Worm (Caenorhabditis elegans) whole organism, L1 larva: ENCODE results near the gene F54C9.7.

ENCODE experiments used
- C04F5.9 ChIP-seq: sonication (generic microtip); optimal IDR thresholded peaks from 2 replicates; lab custom pipeline; 2016; ENCODE audit warnings: missing genetic modification characterization, missing compliant biosample characterization
- C34B4.2 ChIP-seq: sonication (generic microtip); optimal IDR thresholded peaks from 2 replicates; lab custom pipeline; 2017; ENCODE audit warnings: mild to moderate bottlenecking, missing genetic modification characterization, missing compliant biosample characterization
- F16B12.6 ChIP-seq: fragments of 150-350 bp; optimal IDR thresholded peaks from 2 replicates; lab custom pipeline; 2014; ENCODE audit warnings: missing biosample characterization, missing genetic modification characterization
- aha-1 ChIP-seq: fragments of 150-350 bp; optimal IDR thresholded peaks from 2 replicates; lab custom pipeline; 2014; ENCODE audit warnings: missing biosample characterization, missing genetic modification characterization
- aly-2 ChIP-seq: fragments of 150-350 bp; optimal IDR thresholded peaks from 2 replicates; lab custom pipeline; 2014; ENCODE audit warnings: missing biosample characterization, missing genetic modification characterization
- blmp-1 ChIP-seq: fragments of 150-350 bp; optimal IDR thresholded peaks from 2 replicates; lab custom pipeline; 2014; ENCODE audit warnings: missing biosample characterization, missing genetic modification characterization
- ceh-8 ChIP-seq: fragments of 200-800 bp; sonication (Bioruptor generic); optimal IDR thresholded peaks from 2 replicates; lab custom pipeline; 2018; ENCODE audit warnings: mild to moderate bottlenecking, missing genetic modification characterization, moderate library complexity, missing compliant biosample characterization
- ceh-82 ChIP-seq, 3 experiments: fragments of 150-350 bp in 1 of 3; sonication (generic microtip) in 2 of 3; optimal IDR thresholded peaks; 2 replicates each; lab custom pipeline; 2014 to 2017; ENCODE audit warnings: missing biosample characterization in 3 of 3, missing genetic modification characterization in 3 of 3
- ces-1 ChIP-seq: fragments of 150-350 bp; optimal IDR thresholded peaks from 2 replicates; lab custom pipeline; 2014; ENCODE audit warnings: missing biosample characterization, missing genetic modification reagents, missing genetic modification characterization
- dpl-1 ChIP-seq, 3 experiments: fragments of 150-350 bp in 2 of 3; sonication (generic microtip) in 1 of 3; optimal IDR thresholded peaks; 2 replicates each; lab custom pipeline; 2014 to 2017; ENCODE audit warnings: missing biosample characterization in 3 of 3, missing genetic modification characterization in 3 of 3, missing genetic modification reagents in 3 of 3
- efl-1 ChIP-seq, 4 experiments: fragments of 150-350 bp; optimal IDR thresholded peaks in 3 of 4; peaks in 1 of 4; 1 replicate in 1 of 4; 2 replicates in 3 of 4; lab custom pipeline; 2014; ENCODE audit warnings: missing biosample characterization in 2 of 4, missing genetic modification characterization in 2 of 4, missing genetic modification reagents in 2 of 4
- egl-27 ChIP-seq, 2 experiments: fragments of 150-350 bp in 1 of 2; sonication (generic microtip); optimal IDR thresholded peaks; 3 replicates each; lab custom pipeline; 2017 to 2018; ENCODE audit warnings: missing biosample characterization in 2 of 2, missing genetic modification characterization in 2 of 2, missing genetic modification reagents in 2 of 2
- elt-3 ChIP-seq, 6 experiments: fragments of 150-350 bp in 1 of 6; sonication (generic microtip); optimal IDR thresholded peaks; 2 replicates each; lab custom pipeline; 2017 to 2018; ENCODE audit warnings: missing biosample characterization in 6 of 6, missing genetic modification characterization in 6 of 6, inconsistent platforms in 1 of 6
- ets-5 ChIP-seq: fragments of 200-800 bp; sonication (Bioruptor generic); IDR thresholded peaks from 2 replicates; pipeline ENCODE4 v1.3.6; 2022; ENCODE audit warnings: missing genetic modification characterization, missing compliant biosample characterization
- fkh-8 ChIP-seq: sonication (generic microtip); optimal IDR thresholded peaks from 2 replicates; lab custom pipeline; 2016; ENCODE audit warnings: mild to moderate bottlenecking, missing genetic modification characterization, missing compliant biosample characterization
- fos-1 ChIP-seq: fragments of 150-350 bp; optimal IDR thresholded peaks from 2 replicates; lab custom pipeline; 2014; ENCODE audit warnings: missing biosample characterization, missing genetic modification characterization
- grh-1 ChIP-seq: fragments of 200-800 bp; sonication (Bioruptor generic); IDR thresholded peaks from 2 replicates; pipeline ENCODE4 v1.3.6; 2022; ENCODE audit warnings: missing genetic modification reagents, missing genetic modification characterization, missing compliant biosample characterization
- hlh-4 ChIP-seq: sonication (generic microtip); optimal IDR thresholded peaks from 2 replicates; lab custom pipeline; 2016; ENCODE audit warnings: mild to moderate bottlenecking, missing genetic modification characterization, missing compliant biosample characterization
- isw-1 ChIP-seq: fragments of 200-800 bp; sonication (Bioruptor generic); IDR thresholded peaks from 2 replicates; pipeline ENCODE4 v1.3.6; 2022; ENCODE audit warnings: missing genetic modification characterization, missing compliant biosample characterization
- jun-1 ChIP-seq: fragments of 150-350 bp; optimal IDR thresholded peaks from 2 replicates; lab custom pipeline; 2014; ENCODE audit warnings: missing biosample characterization, missing genetic modification reagents, missing genetic modification characterization
- lin-13 ChIP-seq: fragments of 150-350 bp; optimal IDR thresholded peaks from 2 replicates; lab custom pipeline; 2014; ENCODE audit warnings: missing biosample characterization, missing genetic modification reagents, missing genetic modification characterization
- lin-14 ChIP-seq: fragments of 200-800 bp; sonication (Bioruptor generic); optimal IDR thresholded peaks from 2 replicates; lab custom pipeline; 2018; ENCODE audit warnings: mild to moderate bottlenecking, missing genetic modification characterization, moderate library complexity, missing compliant biosample characterization
- lin-35 ChIP-seq, 2 experiments: fragments of 150-350 bp; optimal IDR thresholded peaks; 2 replicates each; lab custom pipeline; 2014; ENCODE audit warnings: missing biosample characterization in 2 of 2, missing genetic modification characterization in 2 of 2, missing genetic modification reagents in 2 of 2
- mdl-1 ChIP-seq, 2 experiments: fragments of 150-350 bp; optimal IDR thresholded peaks; 2 replicates each; lab custom pipeline; 2014 to 2017; ENCODE audit warnings: missing biosample characterization in 2 of 2, missing genetic modification characterization in 2 of 2, inconsistent platforms in 1 of 2
- mef-2 ChIP-seq: fragments of 150-350 bp; optimal IDR thresholded peaks from 2 replicates; lab custom pipeline; 2014; ENCODE audit warnings: missing biosample characterization, missing genetic modification characterization
- nhr-11 ChIP-seq: fragments of 150-350 bp; optimal IDR thresholded peaks from 2 replicates; lab custom pipeline; 2014; ENCODE audit warnings: missing biosample characterization, missing genetic modification characterization
- nhr-19 ChIP-seq: fragments of 200-800 bp; sonication (Bioruptor generic); conservative IDR thresholded peaks from 2 replicates; pipeline ENCODE4 v1.3.6; 2022; ENCODE audit warnings: missing genetic modification characterization, missing compliant biosample characterization
- nhr-237 ChIP-seq: fragments of 150-350 bp; optimal IDR thresholded peaks from 2 replicates; lab custom pipeline; 2014; ENCODE audit warnings: missing biosample characterization, missing genetic modification characterization
- nhr-47 ChIP-seq: sonication (generic microtip); optimal IDR thresholded peaks from 2 replicates; lab custom pipeline; 2016; ENCODE audit warnings: mild to moderate bottlenecking, missing genetic modification characterization, moderate library complexity, missing compliant biosample characterization
- nhr-71 ChIP-seq: sonication (generic microtip); optimal IDR thresholded peaks from 2 replicates; lab custom pipeline; 2016; ENCODE audit warnings: mild to moderate bottlenecking, missing genetic modification characterization, moderate library complexity, missing compliant biosample characterization
- nhr-77 ChIP-seq: fragments of 150-350 bp; optimal IDR thresholded peaks from 2 replicates; lab custom pipeline; 2014; ENCODE audit warnings: missing biosample characterization, missing genetic modification characterization
- nhr-85 ChIP-seq: sonication (generic microtip); peaks from one replicate; lab custom pipeline; 2016; ENCODE audit warnings: missing genetic modification characterization, inconsistent platforms, missing compliant biosample characterization
- pax-3 ChIP-seq: fragments of 200-800 bp; sonication (Bioruptor generic); optimal IDR thresholded peaks from 2 replicates; lab custom pipeline; 2018; ENCODE audit warnings: mild to moderate bottlenecking, missing genetic modification characterization, moderate library complexity, missing compliant biosample characterization
- rnt-1 ChIP-seq: sonication (generic microtip); optimal IDR thresholded peaks from 2 replicates; lab custom pipeline; 2016; ENCODE audit warnings: mild to moderate bottlenecking, missing genetic modification characterization, moderate library complexity, missing compliant biosample characterization
- skn-1 ChIP-seq: fragments of 150-350 bp; optimal IDR thresholded peaks from 2 replicates; lab custom pipeline; 2014; ENCODE audit warnings: missing biosample characterization, missing genetic modification characterization
- sox-4 ChIP-seq: sonication (generic microtip); optimal IDR thresholded peaks from 2 replicates; lab custom pipeline; 2016; ENCODE audit warnings: missing genetic modification characterization, missing compliant biosample characterization
- sptf-1 ChIP-seq: fragments of 150-350 bp; optimal IDR thresholded peaks from 2 replicates; lab custom pipeline; 2014; ENCODE audit warnings: missing biosample characterization, missing genetic modification characterization
- sup-37 ChIP-seq: fragments of 200-800 bp; sonication (Bioruptor generic); optimal IDR thresholded peaks from 2 replicates; lab custom pipeline; 2018; ENCODE audit warnings: mild to moderate bottlenecking, missing genetic modification characterization, missing compliant biosample characterization
- swsn-7 ChIP-seq: sonication (generic microtip); optimal IDR thresholded peaks from 2 replicates; lab custom pipeline; 2016; ENCODE audit warnings: missing genetic modification characterization, missing compliant biosample characterization
- tbx-2 ChIP-seq: sonication (generic microtip); optimal IDR thresholded peaks from 2 replicates; lab custom pipeline; 2016; ENCODE audit warnings: missing genetic modification characterization, missing compliant biosample characterization
- unc-130 ChIP-seq: fragments of 150-350 bp; optimal IDR thresholded peaks from 2 replicates; lab custom pipeline; 2017; ENCODE audit warnings: missing biosample characterization, missing genetic modification characterization, inconsistent platforms
- unc-30 ChIP-seq: sonication (generic microtip); optimal IDR thresholded peaks from 2 replicates; lab custom pipeline; 2017; ENCODE audit warnings: missing biosample characterization, missing genetic modification characterization
- vab-15 ChIP-seq: sonication (generic microtip); optimal IDR thresholded peaks from 2 replicates; lab custom pipeline; 2017; ENCODE audit warnings: missing genotype, mild to moderate bottlenecking, missing genetic modification characterization, missing compliant biosample characterization
- ztf-4 ChIP-seq: fragments of 150-350 bp; optimal IDR thresholded peaks from 2 replicates; lab custom pipeline; 2014; ENCODE audit warnings: missing biosample characterization, missing genetic modification characterization

F54C9.7 gene

ce11 chrII:8546975-8547374, 26.2 kb upstream of the F54C9.7 start (continued):
- no peak for TF ChIP-seq ces-1 (GFP tag; lab: Kevin White, UChicago)
- no peak for TF ChIP-seq ets-5 (GFP tag; lab: Robert Waterston, UW)
- no peak for TF ChIP-seq lin-14 (GFP tag; lab: Kevin White, UChicago)
- TF ChIP-seq unc-30, result no peak
- TF ChIP-seq hlh-4, result no peak
- no peak for TF ChIP-seq pax-3 (tag; lab: Kevin White, UChicago)
- TF ChIP-seq dpl-1 (GFP tag; optimal IDR thresholded peaks at IDR 0.05; lab: Kevin White, UChicago), result peak in 2 of 3 experiments; percentile 25 to 44
- peak; percentile 21 to 78 for TF ChIP-seq lin-35 (GFP tag; optimal IDR thresholded peaks at IDR 0.05; lab: Kevin White, UChicago)
- TF ChIP-seq rnt-1 (tag; lab: Kevin White, UChicago), result peak; percentile 66
- no peak for TF ChIP-seq isw-1 (GFP tag; lab: Robert Waterston, UW)
- no peak for TF ChIP-seq nhr-85 (tag; lab: Kevin White, UChicago)
- TF ChIP-seq aha-1, result no peak
- no peak for TF ChIP-seq sox-4 (tag; lab: Kevin White, UChicago)
- no peak for TF ChIP-seq sptf-1
- TF ChIP-seq ztf-4 (tag; lab: Kevin White, UChicago), result no peak
- peak; percentile 35 for TF ChIP-seq aly-2 (tag; lab: Kevin White, UChicago)
- no peak for TF ChIP-seq jun-1 (tag; lab: Kevin White, UChicago)
- no peak for TF ChIP-seq sup-37 (GFP tag; lab: Kevin White, UChicago)
- no peak for TF ChIP-seq vab-15 (tag; lab: Kevin White, UChicago)
- TF ChIP-seq fos-1, result peak; percentile 25
- peak; percentile 62 for TF ChIP-seq nhr-77
- TF ChIP-seq unc-130 (tag; lab: Kevin White, UChicago), result no peak
- TF ChIP-seq C04F5.9 (tag; lab: Kevin White, UChicago), result no peak
- TF ChIP-seq nhr-19 (GFP tag; lab: Robert Waterston, UW), result peak; percentile 31; the same call in 1 of the 2 replicates
- TF ChIP-seq mef-2 (tag; lab: Kevin White, UChicago), result no peak
- peak in 1 of 6 experiments; percentile 19 for TF ChIP-seq elt-3 (tag; optimal IDR thresholded peaks at IDR 0.05; lab: Kevin White, UChicago)
- TF ChIP-seq F16B12.6, result no peak
- TF ChIP-seq lin-13 (GFP tag; lab: Kevin White, UChicago), result no peak
- TF ChIP-seq nhr-71 (tag; lab: Kevin White, UChicago), result no peak
- no peak for TF ChIP-seq grh-1
- peak; percentile 25 for TF ChIP-seq swsn-7
- peak; percentile 59 for TF ChIP-seq nhr-47 (tag; lab: Kevin White, UChicago)
- no peak for TF ChIP-seq egl-27 (tag; optimal IDR thresholded peaks at IDR 0.05; lab: Kevin White, UChicago)
- TF ChIP-seq ceh-8 (GFP tag; lab: Kevin White, UChicago), result no peak
- no peak for TF ChIP-seq tbx-2 (tag; lab: Kevin White, UChicago)
- no peak for TF ChIP-seq fkh-8 (tag; lab: Kevin White, UChicago)
- peak in 1 of 2 experiments; percentile 60 for TF ChIP-seq mdl-1 (tag; optimal IDR thresholded peaks at IDR 0.05; lab: Kevin White, UChicago)
- peak; percentile 25 to 44 (median 28) for TF ChIP-seq ceh-82 (tag; optimal IDR thresholded peaks at IDR 0.05; lab: Kevin White, UChicago)
- TF ChIP-seq skn-1 (tag; lab: Kevin White, UChicago), result peak; percentile 65
- peak; percentile 25 for TF ChIP-seq blmp-1 (tag; lab: Kevin White, UChicago)
- peak; percentile 38 to 48 for TF ChIP-seq efl-1 (optimal IDR thresholded peaks at IDR 0.05; lab: Kevin White, UChicago)
- TF ChIP-seq efl-1 (GFP tag; optimal IDR thresholded peaks at IDR 0.05 in 1 of 2; lab: Kevin White, UChicago), result peak; percentile 20 to 95
- no peak for TF ChIP-seq nhr-237 (tag; lab: Kevin White, UChicago)
- TF ChIP-seq C34B4.2 (tag; lab: Kevin White, UChicago), result no peak
- TF ChIP-seq nhr-11 (tag; lab: Kevin White, UChicago), result no peak
